Worm (Caenorhabditis elegans): ENCODE data around the gene ctsa-4.1.

Gene ctsa-4.1

ce11 chrII:6322979-6323378 lies 43.8 kb upstream of the ctsa-4.1 start, which contains the start of gene C32D5.4:
Gene C32D5.4, minus strand, starts transcription at chrII:6323079.
- TF ChIP-seq blmp-1 (tag; optimal IDR thresholded peaks at IDR 0.05), result no peak
- TF ChIP-seq mef-2 (tag; optimal IDR thresholded peaks at IDR 0.05), result no peak
- no peak for TF ChIP-seq lir-3 (tag; optimal IDR thresholded peaks at IDR 0.05; ENCODE audit: poor library complexity)
- no peak for TF ChIP-seq ceh-90 (tag; optimal IDR thresholded peaks at IDR 0.05)
- no peak for TF ChIP-seq ets-5 (GFP tag; IDR thresholded peaks at IDR 0.05)
- TF ChIP-seq fkh-8 (tag; optimal IDR thresholded peaks at IDR 0.05), result no peak
- no peak for TF ChIP-seq dsc-1 (tag; optimal IDR thresholded peaks at IDR 0.05)
- no peak for TF ChIP-seq C16A3.4 (tag; optimal IDR thresholded peaks at IDR 0.05)

- TF ChIP-seq ets-5 (GFP tag; IDR thresholded peaks at IDR 0.05), result no peak
- TF ChIP-seq nhr-19 (GFP tag; conservative IDR thresholded peaks at IDR 0.05), result no peak
- no peak for TF ChIP-seq unc-30 (tag; optimal IDR thresholded peaks at IDR 0.05)
- TF ChIP-seq nhr-84 (tag; optimal IDR thresholded peaks at IDR 0.05), result no peak
- peak in 1 of 2 experiments; percentile 23 for TF ChIP-seq lsy-2 (tag; optimal IDR thresholded peaks at IDR 0.05)
- TF ChIP-seq blmp-1 (tag; optimal IDR thresholded peaks at IDR 0.05), result peak; percentile 68
- peak; percentile 46 for TF ChIP-seq lin-14 (GFP tag; optimal IDR thresholded peaks at IDR 0.05)
- no peak for TF ChIP-seq ceh-8 (GFP tag; optimal IDR thresholded peaks at IDR 0.05)
- peak in 1 of 2 experiments; percentile 37 for TF ChIP-seq lin-35 (GFP tag; optimal IDR thresholded peaks at IDR 0.05)
- no peak for TF ChIP-seq efl-1 (optimal IDR thresholded peaks at IDR 0.05)
- TF ChIP-seq efl-1 (GFP tag; optimal IDR thresholded peaks at IDR 0.05 in 1 of 2), result peak in 1 of 2 experiments; percentile 94
- TF ChIP-seq sup-37 (GFP tag; optimal IDR thresholded peaks at IDR 0.05), result no peak
- TF ChIP-seq isw-1 (GFP tag; IDR thresholded peaks at IDR 0.05), result no peak
- no peak for TF ChIP-seq unc-62 (GFP tag; optimal IDR thresholded peaks at IDR 0.05)
- no peak for TF ChIP-seq snpc-4 (tag; optimal IDR thresholded peaks at IDR 0.05)
- TF ChIP-seq snu-23 (GFP tag; optimal IDR thresholded peaks at IDR 0.05), result peak; percentile 10
- TF ChIP-seq elt-3 (tag; optimal IDR thresholded peaks at IDR 0.05), result peak in 1 of 6 experiments; percentile 63
- TF ChIP-seq dpl-1 (GFP tag; optimal IDR thresholded peaks at IDR 0.05), result peak in 1 of 3 experiments; percentile 7
These were observed 42.7 kb upstream of the ctsa-4.1 start, which contains the start of gene sma-6 for ce11 chrII:6324086-6324485. Gene sma-6, plus strand, starts transcription at chrII:6324484.

- TF ChIP-seq fkh-4 (tag; optimal IDR thresholded peaks at IDR 0.05; ENCODE audit: borderline replicate concordance), result no peak
- TF ChIP-seq blmp-1 (tag; optimal IDR thresholded peaks at IDR 0.05), result no peak
- no peak for TF ChIP-seq lsy-2 (tag; optimal IDR thresholded peaks at IDR 0.05)
- no peak for TF ChIP-seq nhr-76 (tag; optimal IDR thresholded peaks at IDR 0.05)
- TF ChIP-seq ztf-4 (tag; optimal IDR thresholded peaks at IDR 0.05), result no peak
- peak; percentile 6 for TF ChIP-seq pax-3 (tag; optimal IDR thresholded peaks at IDR 0.05)
- TF ChIP-seq sup-37 (GFP tag; optimal IDR thresholded peaks at IDR 0.05), result no peak
- no peak for TF ChIP-seq swsn-7 (tag; optimal IDR thresholded peaks at IDR 0.05)
- TF ChIP-seq nhr-84 (tag; optimal IDR thresholded peaks at IDR 0.05), result no peak
- TF ChIP-seq nhr-11 (tag; optimal IDR thresholded peaks at IDR 0.05), result no peak
- peak; percentile 97 for TF ChIP-seq elt-2 (tag; optimal IDR thresholded peaks at IDR 0.05)
- TF ChIP-seq nhr-12 (tag; optimal IDR thresholded peaks at IDR 0.05), result no peak
- TF ChIP-seq jun-1 (tag; optimal IDR thresholded peaks at IDR 0.05), result peak; percentile 34
- no peak for TF ChIP-seq snpc-4 (tag; optimal IDR thresholded peaks at IDR 0.05)
- TF ChIP-seq hpl-2 (GFP tag; optimal IDR thresholded peaks at IDR 0.05), result no peak
- no peak for TF ChIP-seq ama-1 (optimal IDR thresholded peaks at IDR 0.05)
- no peak for TF ChIP-seq rnt-1 (tag; optimal IDR thresholded peaks at IDR 0.05)
- no peak for TF ChIP-seq ces-1 (GFP tag; optimal IDR thresholded peaks at IDR 0.05)
- TF ChIP-seq nhr-90 (tag; optimal IDR thresholded peaks at IDR 0.05; ENCODE audit: poor library complexity), result peak; percentile 4
- TF ChIP-seq unc-62 (GFP tag; optimal IDR thresholded peaks at IDR 0.05), result no peak
- no peak for TF ChIP-seq nhr-19 (GFP tag; conservative IDR thresholded peaks at IDR 0.05)
- TF ChIP-seq alr-1 (tag; optimal IDR thresholded peaks at IDR 0.05; ENCODE audit: borderline replicate concordance), result no peak
- no peak for TF ChIP-seq efl-1 (optimal IDR thresholded peaks at IDR 0.05)
- peak in 1 of 2 experiments; percentile 60 for TF ChIP-seq efl-1 (GFP tag; optimal IDR thresholded peaks at IDR 0.05 in 1 of 2)
- TF ChIP-seq nhr-20 (tag; optimal IDR thresholded peaks at IDR 0.05), result peak; percentile 16
- peak in 1 of 2 experiments; percentile 21 for TF ChIP-seq lin-35 (GFP tag; optimal IDR thresholded peaks at IDR 0.05)
- TF ChIP-seq dsc-1 (tag; optimal IDR thresholded peaks at IDR 0.05), result no peak
- TF ChIP-seq elt-3 (tag; optimal IDR thresholded peaks at IDR 0.05), result no peak
- no peak for TF ChIP-seq mdl-1 (tag; optimal IDR thresholded peaks at IDR 0.05)
- no peak for TF ChIP-seq nhr-85 (tag)
- no peak for TF ChIP-seq sox-4 (tag; optimal IDR thresholded peaks at IDR 0.05)
- no peak for TF ChIP-seq sptf-1 (tag; optimal IDR thresholded peaks at IDR 0.05)
- no peak for TF ChIP-seq lin-15B (tag; optimal IDR thresholded peaks at IDR 0.05)
- no peak for TF ChIP-seq C34B4.2 (tag; optimal IDR thresholded peaks at IDR 0.05)
- no peak for TF ChIP-seq lir-3 (tag; optimal IDR thresholded peaks at IDR 0.05; ENCODE audit: poor library complexity)
- TF ChIP-seq pqm-1 (tag; optimal IDR thresholded peaks at IDR 0.05), result peak; percentile 39
- no peak for TF ChIP-seq nhr-77 (tag; optimal IDR thresholded peaks at IDR 0.05)
These were observed 39.5 kb upstream of the ctsa-4.1 start for ce11 chrII:6327317-6327716.
